Worm (Caenorhabditis elegans) whole organism, L1 larva: ENCODE data around the gene srj-8.

Source experiments
- ceh-8 ChIP-seq: fragments of 200-800 bp; sonication (Bioruptor generic); optimal IDR thresholded peaks from 2 replicates; lab custom pipeline; 2018; ENCODE audit warnings: mild to moderate bottlenecking, missing genetic modification characterization, moderate library complexity, missing compliant biosample characterization
- ceh-82 ChIP-seq, 3 experiments: fragments of 150-350 bp in 1 of 3; sonication (generic microtip) in 2 of 3; optimal IDR thresholded peaks; 2 replicates each; lab custom pipeline; 2014 to 2017; ENCODE audit warnings: missing biosample characterization in 3 of 3, missing genetic modification characterization in 3 of 3
- elt-3 ChIP-seq, 6 experiments: fragments of 150-350 bp in 1 of 6; sonication (generic microtip); optimal IDR thresholded peaks; 2 replicates each; lab custom pipeline; 2017 to 2018; ENCODE audit warnings: missing biosample characterization in 6 of 6, missing genetic modification characterization in 6 of 6, inconsistent platforms in 1 of 6
- fkh-10 ChIP-seq: sonication (generic microtip); optimal IDR thresholded peaks from 2 replicates; lab custom pipeline; 2017; ENCODE audit warnings: missing biosample characterization, missing genetic modification reagents, missing genetic modification characterization
- hpl-2 ChIP-seq: fragments of 150-350 bp; optimal IDR thresholded peaks from 2 replicates; lab custom pipeline; 2014; ENCODE audit warnings: missing biosample characterization, missing genetic modification reagents, missing genetic modification characterization
- irx-1 ChIP-seq: sonication (generic microtip); optimal IDR thresholded peaks from 2 replicates; lab custom pipeline; 2016; ENCODE audit warnings: missing genetic modification characterization, missing compliant biosample characterization
- nhr-11 ChIP-seq: fragments of 150-350 bp; optimal IDR thresholded peaks from 2 replicates; lab custom pipeline; 2014; ENCODE audit warnings: missing biosample characterization, missing genetic modification characterization
- nhr-90 ChIP-seq: sonication (generic microtip); optimal IDR thresholded peaks from 2 replicates; lab custom pipeline; 2016; ENCODE audit warnings: mild to moderate bottlenecking, missing genetic modification characterization, missing compliant biosample characterization; ENCODE audit not compliant: poor library complexity
- pqm-1 ChIP-seq: sonication (generic microtip); optimal IDR thresholded peaks from 3 replicates; lab custom pipeline; 2017; ENCODE audit warnings: missing biosample characterization, missing genetic modification characterization

- no peak for TF ChIP-seq nhr-90 (tag; lab: Kevin White, UChicago)
- no peak for TF ChIP-seq ceh-82 (tag; optimal IDR thresholded peaks at IDR 0.05; lab: Kevin White, UChicago)
- no peak for TF ChIP-seq fkh-10 (GFP tag; lab: Kevin White, UChicago)
- TF ChIP-seq hpl-2 (GFP tag; lab: Kevin White, UChicago) = no peak
- TF ChIP-seq ceh-8 (GFP tag; lab: Kevin White, UChicago) = no peak
- no peak for TF ChIP-seq irx-1 (tag; lab: Kevin White, UChicago)
- TF ChIP-seq elt-3 (tag; optimal IDR thresholded peaks at IDR 0.05; lab: Kevin White, UChicago) = no peak
- TF ChIP-seq nhr-11 (tag; lab: Kevin White, UChicago) = no peak
- TF ChIP-seq pqm-1 (tag; lab: Kevin White, UChicago) = no peak
Observed at ce11 chrV:3288134-3288533, 40.5 kb downstream of the srj-8 start.
